Fruit fly (Drosophila melanogaster) whole organism, prepupa: ENCODE results near the gene nAChRalpha3.
A peak's percentile ranks its signal among the peaks of the same experiment; 100 is the strongest.

Experiments used
- CG10631 ChIP-seq: fragments of 200-800 bp; sonication (Bioruptor generic); optimal IDR thresholded peaks from 2 replicates; lab custom pipeline; 2016; ENCODE audit warnings: missing biosample characterization, missing genetic modification characterization
- CG10669 ChIP-seq: fragments of 200-800 bp; sonication (Bioruptor generic); optimal IDR thresholded peaks from 3 replicates; lab custom pipeline; 2018; ENCODE audit warnings: missing biosample characterization, mild to moderate bottlenecking, missing genetic modification characterization, moderate library complexity
- CG11294 ChIP-seq: fragments of 200-800 bp; sonication (Bioruptor generic); IDR thresholded peaks from 2 replicates; pipeline ENCODE4 v1.3.6; 2022; ENCODE audit warnings: missing biosample characterization, missing genetic modification characterization
- CG15336 ChIP-seq: fragments of 200-800 bp; sonication (Bioruptor generic); IDR thresholded peaks from 2 replicates; pipeline ENCODE4 v1.3.6; 2022; ENCODE audit warnings: missing biosample characterization, missing genetic modification characterization
- CG16779 ChIP-seq: fragments of 200-800 bp; sonication (Bioruptor generic); optimal IDR thresholded peaks from 3 replicates; lab custom pipeline; 2017; ENCODE audit warnings: missing biosample characterization, mild to moderate bottlenecking, missing genetic modification characterization
- CG3032 ChIP-seq: fragments of 200-800 bp; optimal IDR thresholded peaks from 2 replicates; lab custom pipeline; 2019; ENCODE audit warnings: missing biosample characterization, mild to moderate bottlenecking, missing genetic modification characterization, moderate library complexity
- CG31627 ChIP-seq: fragments of 200-800 bp; sonication (Bioruptor generic); optimal IDR thresholded peaks from 3 replicates; lab custom pipeline; 2016; ENCODE audit warnings: missing biosample characterization, missing genetic modification characterization
- CG32006 ChIP-seq: fragments of 200-800 bp; sonication (Bioruptor generic); optimal IDR thresholded peaks from 3 replicates; lab custom pipeline; 2017; ENCODE audit warnings: missing biosample characterization, mild to moderate bottlenecking, missing genetic modification characterization
- CG3919 ChIP-seq: fragments of 200-800 bp; sonication (Bioruptor generic); optimal IDR thresholded peaks from 3 replicates; lab custom pipeline; 2016; ENCODE audit warnings: missing biosample characterization, missing genetic modification characterization
- CG4318 ChIP-seq: fragments of 200-800 bp; sonication (Bioruptor generic); optimal IDR thresholded peaks from 3 replicates; lab custom pipeline; 2017; ENCODE audit warnings: missing biosample characterization, mild to moderate bottlenecking, missing genetic modification characterization
- CG6163 ChIP-seq: fragments of 200-800 bp; sonication (Bioruptor generic); IDR thresholded peaks from 3 replicates; pipeline ENCODE4 v1.3.6; 2022; ENCODE audit warnings: missing biosample characterization, missing genetic modification characterization
- CG6276 ChIP-seq: fragments of 200-800 bp; sonication (Bioruptor generic); optimal IDR thresholded peaks from 2 replicates; lab custom pipeline; 2017; ENCODE audit warnings: missing biosample characterization, mild to moderate bottlenecking, missing genetic modification characterization
- CG6808 ChIP-seq: fragments of 200-800 bp; sonication (Bioruptor generic); optimal IDR thresholded peaks from 3 replicates; lab custom pipeline; 2017; ENCODE audit warnings: missing biosample characterization, missing genetic modification characterization, mild to moderate bottlenecking, moderate library complexity, missing genetic modification reagents
- CG6854 ChIP-seq: fragments of 200-800 bp; sonication (Bioruptor generic); optimal IDR thresholded peaks from 2 replicates; lab custom pipeline; 2017; ENCODE audit warnings: missing biosample characterization, mild to moderate bottlenecking, missing genetic modification characterization
- CG7368 ChIP-seq: fragments of 200-800 bp; sonication (Bioruptor generic); optimal IDR thresholded peaks from 3 replicates; lab custom pipeline; 2016; ENCODE audit warnings: missing biosample characterization, missing genetic modification characterization
- CG8119 ChIP-seq: fragments of 200-800 bp; sonication (Bioruptor generic); IDR thresholded peaks from 3 replicates; pipeline ENCODE4 v1.3.6; 2022; ENCODE audit warnings: missing biosample characterization, missing genetic modification characterization
- CG8319 ChIP-seq: fragments of 200-800 bp; sonication (Bioruptor generic); optimal IDR thresholded peaks from 3 replicates; lab custom pipeline; 2016; ENCODE audit warnings: missing biosample characterization, missing genetic modification characterization
- CG8632 ChIP-seq: fragments of 200-800 bp; sonication (Bioruptor generic); optimal IDR thresholded peaks from 3 replicates; lab custom pipeline; 2016; ENCODE audit warnings: missing biosample characterization, missing genetic modification characterization
- CG9139 ChIP-seq: fragments of 200-800 bp; sonication (Bioruptor generic); optimal IDR thresholded peaks from 3 replicates; lab custom pipeline; 2017; ENCODE audit warnings: missing biosample characterization, mild to moderate bottlenecking, missing genetic modification characterization
- Eip75B ChIP-seq: fragments of 200-800 bp; sonication (Bioruptor generic); optimal IDR thresholded peaks from 3 replicates; lab custom pipeline; 2016; ENCODE audit warnings: missing biosample characterization, missing genetic modification characterization
- Eip93F ChIP-seq: fragments of 200-800 bp; sonication (Bioruptor generic); optimal IDR thresholded peaks from 2 replicates; lab custom pipeline; 2016; ENCODE audit warnings: missing biosample characterization, mild to moderate bottlenecking, missing genetic modification characterization
- Ets96B ChIP-seq: fragments of 200-800 bp; optimal IDR thresholded peaks from 2 replicates; lab custom pipeline; 2019; ENCODE audit warnings: missing biosample characterization, mild to moderate bottlenecking, missing genetic modification characterization, moderate library complexity
- Gug ChIP-seq: fragments of 200-800 bp; sonication (Bioruptor generic); IDR thresholded peaks from 2 replicates; pipeline ENCODE4 v1.3.6; 2022; ENCODE audit warnings: missing biosample characterization, missing genetic modification characterization
- Hr4 ChIP-seq: fragments of 200-800 bp; sonication (Bioruptor generic); optimal IDR thresholded peaks from 3 replicates; lab custom pipeline; 2016; ENCODE audit warnings: missing biosample characterization, missing genetic modification characterization
- Lpt ChIP-seq: fragments of 200-800 bp; sonication (Bioruptor generic); optimal IDR thresholded peaks from 3 replicates; lab custom pipeline; 2016; ENCODE audit warnings: missing biosample characterization, missing genetic modification characterization
- Met ChIP-seq: fragments of 200-800 bp; sonication (Bioruptor generic); optimal IDR thresholded peaks from 3 replicates; lab custom pipeline; 2016; ENCODE audit warnings: missing biosample characterization, missing genetic modification characterization
- Smox ChIP-seq: fragments of 200-800 bp; sonication (Bioruptor generic); optimal IDR thresholded peaks from 3 replicates; lab custom pipeline; 2016; ENCODE audit warnings: missing biosample characterization, missing genetic modification characterization
- Sox102F ChIP-seq: fragments of 200-800 bp; sonication (Bioruptor generic); optimal IDR thresholded peaks from 2 replicates; lab custom pipeline; 2016; ENCODE audit warnings: missing biosample characterization, mild to moderate bottlenecking, missing genetic modification characterization
- Sox14 ChIP-seq: fragments of 200-800 bp; sonication (Bioruptor generic); optimal IDR thresholded peaks from 3 replicates; lab custom pipeline; 2016; ENCODE audit warnings: missing biosample characterization, missing genetic modification characterization
- Sox15 ChIP-seq: fragments of 200-800 bp; sonication (Bioruptor generic); optimal IDR thresholded peaks from 3 replicates; lab custom pipeline; 2016; ENCODE audit warnings: missing biosample characterization, missing genetic modification characterization
- achi ChIP-seq: fragments of 200-800 bp; sonication (Bioruptor generic); optimal IDR thresholded peaks from 3 replicates; lab custom pipeline; 2016; ENCODE audit warnings: missing biosample characterization, missing genetic modification characterization
- acj6 ChIP-seq: fragments of 200-800 bp; sonication (Bioruptor generic); optimal IDR thresholded peaks from 3 replicates; lab custom pipeline; 2016; ENCODE audit warnings: missing biosample characterization, missing genetic modification characterization
- cyc ChIP-seq: fragments of 200-800 bp; sonication (Bioruptor generic); optimal IDR thresholded peaks from 3 replicates; lab custom pipeline; 2016; ENCODE audit warnings: missing biosample characterization, missing genetic modification characterization
- dac ChIP-seq: fragments of 200-800 bp; sonication (Bioruptor generic); optimal IDR thresholded peaks from 2 replicates; lab custom pipeline; 2017; ENCODE audit warnings: missing biosample characterization, mild to moderate bottlenecking, missing genetic modification characterization
- dsx ChIP-seq: fragments of 200-800 bp; optimal IDR thresholded peaks from 3 replicates; lab custom pipeline; 2019; ENCODE audit warnings: missing biosample characterization, mild to moderate bottlenecking, missing genetic modification characterization, moderate library complexity; ENCODE audit not compliant: poor library complexity, severe bottlenecking
- eg ChIP-seq: fragments of 200-800 bp; sonication (Bioruptor generic); IDR thresholded peaks from 3 replicates; pipeline ENCODE4 v1.3.6; 2022; ENCODE audit warnings: missing biosample characterization, missing genetic modification characterization
- fd59A ChIP-seq: fragments of 200-800 bp; sonication (Bioruptor generic); optimal IDR thresholded peaks from 2 replicates; lab custom pipeline; 2017; ENCODE audit warnings: missing biosample characterization, mild to moderate bottlenecking, missing genetic modification characterization, missing genetic modification reagents
- lz ChIP-seq: fragments of 200-800 bp; sonication (Bioruptor generic); optimal IDR thresholded peaks from 3 replicates; lab custom pipeline; 2016; ENCODE audit warnings: missing biosample characterization, missing genetic modification characterization
- net ChIP-seq: fragments of 200-800 bp; sonication (Bioruptor generic); optimal IDR thresholded peaks from 3 replicates; lab custom pipeline; 2016; ENCODE audit warnings: missing biosample characterization, missing genetic modification characterization
- salr ChIP-seq, 2 experiments: fragments of 200-800 bp; sonication (Bioruptor generic); optimal IDR thresholded peaks; 3 replicates each; lab custom pipeline; 2016 to 2018; ENCODE audit warnings: missing biosample characterization in 2 of 2, missing genetic modification characterization in 2 of 2, mild to moderate bottlenecking in 1 of 2
- spab ChIP-seq: fragments of 200-800 bp; sonication (Bioruptor generic); optimal IDR thresholded peaks from 2 replicates; lab custom pipeline; 2017; ENCODE audit warnings: missing biosample characterization, mild to moderate bottlenecking, missing genetic modification characterization, missing genetic modification reagents
- svp ChIP-seq: fragments of 200-800 bp; sonication (Bioruptor generic); peaks from one replicate; lab custom pipeline; 2016; ENCODE audit warnings: missing biosample characterization, missing genetic modification characterization
- topi ChIP-seq: fragments of 200-800 bp; sonication (Bioruptor generic); optimal IDR thresholded peaks from 3 replicates; lab custom pipeline; 2016; ENCODE audit warnings: missing biosample characterization, missing genetic modification characterization

The nAChRalpha3 gene

dm6 chrX:8259881-8260280, 107.1 kb downstream of the nAChRalpha3 start (continued):
- TF ChIP-seq CG6276 (GFP tag; lab: Kevin White, UChicago) (peak; percentile 41), CG10631 (GFP tag; lab: Kevin White, UChicago) (peak; percentile 42), Hr4 (GFP tag; lab: Kevin White, UChicago) (peak; percentile 61), CG11294 (GFP tag; lab: Robert Waterston, UW) (no peak), CG6808 (GFP tag; lab: Kevin White, UChicago) (peak; percentile 7), CG6163 (GFP tag; lab: Robert Waterston, UW) (peak; percentile 68; the same call in 1 of the 3 replicates), CG3032 (peak; percentile 40), Sox102F (no peak), dac (GFP tag; lab: Kevin White, UChicago) (peak; percentile 5), topi (GFP tag; lab: Kevin White, UChicago) (peak; percentile 11), Eip93F (no peak), CG3919 (peak; percentile 45), Smox (GFP tag; lab: Kevin White, UChicago) (peak; percentile 3), CG31627 (GFP tag; lab: Kevin White, UChicago) (peak; percentile 10), CG8319 (GFP tag; lab: Kevin White, UChicago) (no peak), Met (GFP tag; lab: Kevin White, UChicago) (peak; percentile 33), dsx (GFP tag; lab: Kevin White, UChicago) (no peak), CG6854 (GFP tag; lab: Kevin White, UChicago) (no peak), CG7368 (GFP tag; lab: Kevin White, UChicago) (no peak), CG16779 (tag; lab: Kevin White, UChicago) (no peak), CG10669 (GFP tag; lab: Kevin White, UChicago) (peak; percentile 14), eg (GFP tag; lab: Robert Waterston, UW) (peak; percentile 74)

dm6 chrX:8258281-8258802, 108.6 kb downstream of the nAChRalpha3 start:
- TF ChIP-seq svp (GFP tag; lab: Kevin White, UChicago) (peak; percentile 70), CG15336 (GFP tag; lab: Robert Waterston, UW) (peak; percentile 63), Lpt (GFP tag; lab: Kevin White, UChicago) (no peak), CG32006 (GFP tag; lab: Kevin White, UChicago) (peak; percentile 36), CG8119 (GFP tag; lab: Robert Waterston, UW) (peak; percentile 33; the same call in 2 of the 3 replicates), Eip75B (GFP tag; lab: Kevin White, UChicago) (no peak), CG6276 (GFP tag; lab: Kevin White, UChicago) (peak; percentile 6), lz (no peak), dsx (GFP tag; lab: Kevin White, UChicago) (peak; percentile 27)
- TF ChIP-seq, all 60 proteins: peak for 6

DNA sequence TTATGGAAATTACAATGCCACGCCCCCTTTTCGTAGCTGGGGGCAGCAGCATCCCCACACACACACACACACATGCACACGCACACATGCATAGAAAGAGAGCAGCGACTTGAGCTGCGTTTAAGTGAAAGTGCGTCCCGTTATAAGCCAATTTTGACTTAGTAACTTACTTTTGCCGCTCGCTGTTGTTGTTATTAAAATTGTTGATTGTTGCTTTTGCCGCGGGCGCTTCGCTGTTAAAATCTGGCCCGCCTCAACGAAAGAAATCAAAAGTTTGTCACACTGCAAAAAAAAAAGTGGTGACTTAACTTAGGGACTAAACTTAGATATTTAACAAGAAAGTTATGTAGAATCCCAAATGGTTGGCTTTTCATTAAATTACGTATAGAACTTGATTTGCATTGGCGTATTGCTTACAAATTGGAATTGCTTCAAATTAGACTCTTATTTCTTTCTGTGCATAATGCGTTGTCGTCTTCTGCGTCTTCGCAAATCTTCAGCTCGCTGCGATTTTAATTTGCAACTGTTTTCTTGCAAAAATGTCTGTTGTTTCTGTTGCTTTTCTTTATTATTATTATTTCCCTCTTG, 112.1 kb downstream of the nAChRalpha3 start:
- TF ChIP-seq Sox14 (GFP tag; lab: Kevin White, UChicago) (peak; percentile 33), topi (GFP tag; lab: Kevin White, UChicago) (peak; percentile 59), net (peak; percentile 21), CG9139 (GFP tag; lab: Kevin White, UChicago) (no peak), CG8632 (GFP tag; lab: Kevin White, UChicago) (peak; percentile 42), cyc (GFP tag; lab: Kevin White, UChicago) (peak; percentile 27), dac (GFP tag; lab: Kevin White, UChicago) (peak; percentile 24), eg (GFP tag; lab: Robert Waterston, UW) (peak; percentile 84), Eip93F (no peak), fd59A (GFP tag; lab: Kevin White, UChicago) (no peak), achi (GFP tag; lab: Kevin White, UChicago) (peak; percentile 54), CG16779 (tag; lab: Kevin White, UChicago) (no peak), Sox15 (GFP tag; lab: Kevin White, UChicago) (peak; percentile 38), CG31627 (GFP tag; lab: Kevin White, UChicago) (peak; percentile 49), Smox (GFP tag; lab: Kevin White, UChicago) (peak; percentile 36), acj6 (GFP tag; lab: Kevin White, UChicago) (peak; percentile 46), CG8119 (GFP tag; lab: Robert Waterston, UW) (peak; percentile 79), Ets96B (tag; lab: Kevin White, UChicago) (no peak), salr (GFP tag; optimal IDR thresholded peaks at IDR 0.05; lab: Kevin White, UChicago) (no peak), svp (GFP tag; lab: Kevin White, UChicago) (peak; percentile 77), spab (GFP tag; lab: Kevin White, UChicago) (no peak), Met (GFP tag; lab: Kevin White, UChicago) (peak; percentile 67), CG32006 (GFP tag; lab: Kevin White, UChicago) (peak; percentile 65), CG15336 (GFP tag; lab: Robert Waterston, UW) (peak; percentile 84), CG4318 (GFP tag; lab: Kevin White, UChicago) (peak; percentile 34), Sox102F (peak; percentile 53), lz (peak; percentile 70), CG10631 (GFP tag; lab: Kevin White, UChicago) (peak; percentile 32), CG8319 (GFP tag; lab: Kevin White, UChicago) (peak; percentile 3), Gug (GFP tag; lab: Robert Waterston, UW) (peak; percentile 52; the same call in 1 of the 2 replicates)
